Worm (Caenorhabditis elegans) whole organism, L1 larva: Measurements from ENCODE around the gene T03E6.9.

ENCODE experiments used
- C04F5.9 ChIP-seq: sonication (generic microtip); optimal IDR thresholded peaks from 2 replicates; lab custom pipeline; 2016; ENCODE audit warnings: missing genetic modification characterization, missing compliant biosample characterization
- C16A3.4 ChIP-seq: fragments of 150-350 bp; optimal IDR thresholded peaks from 2 replicates; lab custom pipeline; 2014; ENCODE audit warnings: missing biosample characterization, missing genetic modification characterization
- C34B4.2 ChIP-seq: sonication (generic microtip); optimal IDR thresholded peaks from 2 replicates; lab custom pipeline; 2017; ENCODE audit warnings: mild to moderate bottlenecking, missing genetic modification characterization, missing compliant biosample characterization
- F16B12.6 ChIP-seq: fragments of 150-350 bp; optimal IDR thresholded peaks from 2 replicates; lab custom pipeline; 2014; ENCODE audit warnings: missing biosample characterization, missing genetic modification characterization
- aha-1 ChIP-seq: fragments of 150-350 bp; optimal IDR thresholded peaks from 2 replicates; lab custom pipeline; 2014; ENCODE audit warnings: missing biosample characterization, missing genetic modification characterization
- alr-1 ChIP-seq: fragments of 200-800 bp; sonication (Bioruptor generic); optimal IDR thresholded peaks from 2 replicates; lab custom pipeline; 2018; ENCODE audit warnings: borderline replicate concordance, mild to moderate bottlenecking, missing genetic modification characterization, missing compliant biosample characterization
- blmp-1 ChIP-seq: fragments of 150-350 bp; optimal IDR thresholded peaks from 2 replicates; lab custom pipeline; 2014; ENCODE audit warnings: missing biosample characterization, missing genetic modification characterization
- ceh-63 ChIP-seq: fragments of 200-800 bp; sonication (Bioruptor generic); optimal IDR thresholded peaks from 2 replicates; lab custom pipeline; 2018; ENCODE audit warnings: mild to moderate bottlenecking, missing genetic modification characterization, missing compliant biosample characterization
- ceh-82 ChIP-seq, 3 experiments: fragments of 150-350 bp in 1 of 3; sonication (generic microtip) in 2 of 3; optimal IDR thresholded peaks; 2 replicates each; lab custom pipeline; 2014 to 2017; ENCODE audit warnings: missing biosample characterization in 3 of 3, missing genetic modification characterization in 3 of 3
- ceh-88 ChIP-seq: fragments of 200-800 bp; sonication (Bioruptor generic); IDR thresholded peaks from 2 replicates; pipeline ENCODE4 v1.3.6; 2022; ENCODE audit warnings: missing genetic modification characterization, missing compliant biosample characterization
- ceh-90 ChIP-seq: sonication (generic microtip); optimal IDR thresholded peaks from 2 replicates; lab custom pipeline; 2016; ENCODE audit warnings: missing genetic modification characterization, missing compliant biosample characterization
- dpl-1 ChIP-seq, 3 experiments: fragments of 150-350 bp in 2 of 3; sonication (generic microtip) in 1 of 3; optimal IDR thresholded peaks; 2 replicates each; lab custom pipeline; 2014 to 2017; ENCODE audit warnings: missing biosample characterization in 3 of 3, missing genetic modification characterization in 3 of 3, missing genetic modification reagents in 3 of 3
- dsc-1 ChIP-seq: sonication (generic microtip); optimal IDR thresholded peaks from 2 replicates; lab custom pipeline; 2016; ENCODE audit warnings: mild to moderate bottlenecking, missing genetic modification characterization, missing compliant biosample characterization
- efl-1 ChIP-seq, 4 experiments: fragments of 150-350 bp; optimal IDR thresholded peaks in 3 of 4; peaks in 1 of 4; 1 replicate in 1 of 4; 2 replicates in 3 of 4; lab custom pipeline; 2014; ENCODE audit warnings: missing biosample characterization in 2 of 4, missing genetic modification characterization in 2 of 4, missing genetic modification reagents in 2 of 4
- efl-3 ChIP-seq: fragments of 200-800 bp; sonication (Bioruptor generic); optimal IDR thresholded peaks from 2 replicates; lab custom pipeline; 2018; ENCODE audit warnings: mild to moderate bottlenecking, missing genetic modification characterization, missing compliant biosample characterization
- egl-27 ChIP-seq, 2 experiments: fragments of 150-350 bp in 1 of 2; sonication (generic microtip); optimal IDR thresholded peaks; 3 replicates each; lab custom pipeline; 2017 to 2018; ENCODE audit warnings: missing biosample characterization in 2 of 2, missing genetic modification characterization in 2 of 2, missing genetic modification reagents in 2 of 2
- elt-2 ChIP-seq: sonication (generic microtip); optimal IDR thresholded peaks from 2 replicates; lab custom pipeline; 2016; ENCODE audit warnings: missing genetic modification characterization, mild to moderate bottlenecking, inconsistent platforms, missing compliant biosample characterization, missing genetic modification reagents
- elt-3 ChIP-seq, 6 experiments: fragments of 150-350 bp in 1 of 6; sonication (generic microtip); optimal IDR thresholded peaks; 2 replicates each; lab custom pipeline; 2017 to 2018; ENCODE audit warnings: missing biosample characterization in 6 of 6, missing genetic modification characterization in 6 of 6, inconsistent platforms in 1 of 6
- ets-5 ChIP-seq: fragments of 200-800 bp; sonication (Bioruptor generic); IDR thresholded peaks from 2 replicates; pipeline ENCODE4 v1.3.6; 2022; ENCODE audit warnings: missing genetic modification characterization, missing compliant biosample characterization
- fkh-10 ChIP-seq: sonication (generic microtip); optimal IDR thresholded peaks from 2 replicates; lab custom pipeline; 2017; ENCODE audit warnings: missing biosample characterization, missing genetic modification reagents, missing genetic modification characterization
- fos-1 ChIP-seq: fragments of 150-350 bp; optimal IDR thresholded peaks from 2 replicates; lab custom pipeline; 2014; ENCODE audit warnings: missing biosample characterization, missing genetic modification characterization
- grh-1 ChIP-seq: fragments of 200-800 bp; sonication (Bioruptor generic); IDR thresholded peaks from 2 replicates; pipeline ENCODE4 v1.3.6; 2022; ENCODE audit warnings: missing genetic modification reagents, missing genetic modification characterization, missing compliant biosample characterization
- hlh-17 ChIP-seq: fragments of 200-800 bp; sonication (Bioruptor generic); optimal IDR thresholded peaks from 2 replicates; lab custom pipeline; 2018; ENCODE audit warnings: missing genetic modification characterization, mild to moderate bottlenecking, missing compliant biosample characterization, moderate library complexity, borderline replicate concordance
- hlh-4 ChIP-seq: sonication (generic microtip); optimal IDR thresholded peaks from 2 replicates; lab custom pipeline; 2016; ENCODE audit warnings: mild to moderate bottlenecking, missing genetic modification characterization, missing compliant biosample characterization
- isw-1 ChIP-seq: fragments of 200-800 bp; sonication (Bioruptor generic); IDR thresholded peaks from 2 replicates; pipeline ENCODE4 v1.3.6; 2022; ENCODE audit warnings: missing genetic modification characterization, missing compliant biosample characterization
- lin-13 ChIP-seq: fragments of 150-350 bp; optimal IDR thresholded peaks from 2 replicates; lab custom pipeline; 2014; ENCODE audit warnings: missing biosample characterization, missing genetic modification reagents, missing genetic modification characterization
- lin-14 ChIP-seq: fragments of 200-800 bp; sonication (Bioruptor generic); optimal IDR thresholded peaks from 2 replicates; lab custom pipeline; 2018; ENCODE audit warnings: mild to moderate bottlenecking, missing genetic modification characterization, moderate library complexity, missing compliant biosample characterization
- lin-35 ChIP-seq, 2 experiments: fragments of 150-350 bp; optimal IDR thresholded peaks; 2 replicates each; lab custom pipeline; 2014; ENCODE audit warnings: missing biosample characterization in 2 of 2, missing genetic modification characterization in 2 of 2, missing genetic modification reagents in 2 of 2
- lin-39 ChIP-seq: fragments of 150-350 bp; optimal IDR thresholded peaks from 2 replicates; lab custom pipeline; 2014; ENCODE audit warnings: missing biosample characterization, missing genetic modification reagents, missing genetic modification characterization
- lsy-2 ChIP-seq, 2 experiments: fragments of 150-350 bp; optimal IDR thresholded peaks; 2 replicates each; lab custom pipeline; 2014; ENCODE audit warnings: missing biosample characterization in 2 of 2, missing genetic modification characterization in 2 of 2
- mab-9 ChIP-seq: fragments of 200-800 bp; sonication (Bioruptor generic); IDR thresholded peaks from 2 replicates; pipeline ENCODE4 v1.3.6; 2022; ENCODE audit warnings: missing genetic modification reagents, missing genetic modification characterization, missing compliant biosample characterization
- mdl-1 ChIP-seq, 2 experiments: fragments of 150-350 bp; optimal IDR thresholded peaks; 2 replicates each; lab custom pipeline; 2014 to 2017; ENCODE audit warnings: missing biosample characterization in 2 of 2, missing genetic modification characterization in 2 of 2, inconsistent platforms in 1 of 2
- nhr-12 ChIP-seq: sonication (generic microtip); optimal IDR thresholded peaks from 2 replicates; lab custom pipeline; 2017; ENCODE audit warnings: missing biosample characterization, missing genetic modification characterization
- nhr-20 ChIP-seq: sonication (generic microtip); optimal IDR thresholded peaks from 2 replicates; lab custom pipeline; 2016; ENCODE audit warnings: mild to moderate bottlenecking, missing genetic modification characterization, missing compliant biosample characterization
- nhr-28 ChIP-seq: fragments of 150-350 bp; optimal IDR thresholded peaks from 2 replicates; lab custom pipeline; 2014; ENCODE audit warnings: missing biosample characterization, missing genetic modification characterization
- nhr-71 ChIP-seq: sonication (generic microtip); optimal IDR thresholded peaks from 2 replicates; lab custom pipeline; 2016; ENCODE audit warnings: mild to moderate bottlenecking, missing genetic modification characterization, moderate library complexity, missing compliant biosample characterization
- nhr-84 ChIP-seq: sonication (generic microtip); optimal IDR thresholded peaks from 2 replicates; lab custom pipeline; 2017; ENCODE audit warnings: missing biosample characterization, missing genetic modification characterization
- nhr-85 ChIP-seq: sonication (generic microtip); peaks from one replicate; lab custom pipeline; 2016; ENCODE audit warnings: missing genetic modification characterization, inconsistent platforms, missing compliant biosample characterization
- pqm-1 ChIP-seq: sonication (generic microtip); optimal IDR thresholded peaks from 3 replicates; lab custom pipeline; 2017; ENCODE audit warnings: missing biosample characterization, missing genetic modification characterization
- rnt-1 ChIP-seq: sonication (generic microtip); optimal IDR thresholded peaks from 2 replicates; lab custom pipeline; 2016; ENCODE audit warnings: mild to moderate bottlenecking, missing genetic modification characterization, moderate library complexity, missing compliant biosample characterization
- snpc-4 ChIP-seq: fragments of 150-350 bp; optimal IDR thresholded peaks from 2 replicates; lab custom pipeline; 2014; ENCODE audit warnings: missing biosample characterization, missing genetic modification characterization
- snu-23 ChIP-seq: sonication (generic microtip); optimal IDR thresholded peaks from 2 replicates; lab custom pipeline; 2016; ENCODE audit warnings: missing genetic modification characterization, missing compliant biosample characterization
- sox-4 ChIP-seq: sonication (generic microtip); optimal IDR thresholded peaks from 2 replicates; lab custom pipeline; 2016; ENCODE audit warnings: missing genetic modification characterization, missing compliant biosample characterization
- sptf-1 ChIP-seq: fragments of 150-350 bp; optimal IDR thresholded peaks from 2 replicates; lab custom pipeline; 2014; ENCODE audit warnings: missing biosample characterization, missing genetic modification characterization
- sup-37 ChIP-seq: fragments of 200-800 bp; sonication (Bioruptor generic); optimal IDR thresholded peaks from 2 replicates; lab custom pipeline; 2018; ENCODE audit warnings: mild to moderate bottlenecking, missing genetic modification characterization, missing compliant biosample characterization
- swsn-7 ChIP-seq: sonication (generic microtip); optimal IDR thresholded peaks from 2 replicates; lab custom pipeline; 2016; ENCODE audit warnings: missing genetic modification characterization, missing compliant biosample characterization
- tbx-2 ChIP-seq: sonication (generic microtip); optimal IDR thresholded peaks from 2 replicates; lab custom pipeline; 2016; ENCODE audit warnings: missing genetic modification characterization, missing compliant biosample characterization
- tlp-1 ChIP-seq: fragments of 150-350 bp; optimal IDR thresholded peaks from 2 replicates; lab custom pipeline; 2014; ENCODE audit warnings: missing biosample characterization, missing genetic modification characterization
- unc-30 ChIP-seq: sonication (generic microtip); optimal IDR thresholded peaks from 2 replicates; lab custom pipeline; 2017; ENCODE audit warnings: missing biosample characterization, missing genetic modification characterization
- unc-86 ChIP-seq: sonication (generic microtip); optimal IDR thresholded peaks from 2 replicates; lab custom pipeline; 2016; ENCODE audit warnings: missing genetic modification characterization, missing compliant biosample characterization
- vab-15 ChIP-seq: sonication (generic microtip); optimal IDR thresholded peaks from 2 replicates; lab custom pipeline; 2017; ENCODE audit warnings: missing genotype, mild to moderate bottlenecking, missing genetic modification characterization, missing compliant biosample characterization
- xbp-1 ChIP-seq: sonication (generic microtip); optimal IDR thresholded peaks from 2 replicates; lab custom pipeline; 2016; ENCODE audit warnings: missing genetic modification characterization, missing compliant biosample characterization
- zip-4 ChIP-seq: fragments of 200-800 bp; sonication (Bioruptor generic); optimal IDR thresholded peaks from 2 replicates; lab custom pipeline; 2018; ENCODE audit warnings: mild to moderate bottlenecking, missing genetic modification characterization, moderate library complexity, missing compliant biosample characterization
- ztf-4 ChIP-seq: fragments of 150-350 bp; optimal IDR thresholded peaks from 2 replicates; lab custom pipeline; 2014; ENCODE audit warnings: missing biosample characterization, missing genetic modification characterization

T03E6.9 gene

DNA sequence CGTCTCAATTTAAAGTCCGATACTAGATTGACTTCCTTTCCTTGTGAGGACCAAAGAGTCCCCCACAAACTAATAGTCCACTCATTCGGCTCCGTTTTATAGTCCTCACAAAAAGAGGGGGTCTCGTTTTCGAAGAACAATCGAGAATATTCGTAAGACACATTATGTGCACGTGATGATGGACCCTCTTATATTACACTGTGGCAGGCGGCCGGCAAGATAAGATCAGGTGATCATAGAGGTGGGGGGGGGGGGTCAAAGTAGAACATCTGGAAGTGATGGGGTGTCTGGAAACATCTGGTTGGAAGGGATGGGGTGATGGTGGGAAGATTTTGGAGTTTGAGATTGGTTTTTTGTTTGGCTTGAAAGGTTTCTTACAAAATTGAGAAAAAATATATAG lies 2.1 kb downstream of the T03E6.9 start:
- TF ChIP-seq aha-1 (tag; lab: Kevin White, UChicago) (no peak), lin-39 (tag; lab: Kevin White, UChicago) (no peak), sox-4 (tag; lab: Kevin White, UChicago) (no peak), efl-1 (optimal IDR thresholded peaks at IDR 0.05; lab: Kevin White, UChicago) (no peak), efl-1 (GFP tag; optimal IDR thresholded peaks at IDR 0.05 in 1 of 2; lab: Kevin White, UChicago) (no peak), C16A3.4 (tag; lab: Kevin White, UChicago) (no peak), C34B4.2 (tag; lab: Kevin White, UChicago) (no peak), nhr-28 (tag; lab: Kevin White, UChicago) (no peak), alr-1 (tag; lab: Kevin White, UChicago) (no peak), zip-4 (GFP tag; lab: Kevin White, UChicago) (no peak), nhr-85 (tag; lab: Kevin White, UChicago) (no peak), ceh-63 (GFP tag; lab: Kevin White, UChicago) (no peak), ztf-4 (tag; lab: Kevin White, UChicago) (no peak), elt-3 (tag; optimal IDR thresholded peaks at IDR 0.05; lab: Kevin White, UChicago) (no peak), snu-23 (peak; percentile 27), fkh-10 (no peak), efl-3 (GFP tag; lab: Kevin White, UChicago) (no peak), lin-35 (GFP tag; optimal IDR thresholded peaks at IDR 0.05; lab: Kevin White, UChicago) (no peak), snpc-4 (no peak), isw-1 (GFP tag; lab: Robert Waterston, UW) (no peak), sptf-1 (no peak), lin-14 (GFP tag; lab: Kevin White, UChicago) (peak; percentile 43), ceh-82 (tag; optimal IDR thresholded peaks at IDR 0.05; lab: Kevin White, UChicago) (no peak), rnt-1 (peak; percentile 65), tbx-2 (tag; lab: Kevin White, UChicago) (no peak), blmp-1 (tag; lab: Kevin White, UChicago) (no peak), ets-5 (no peak), ceh-88 (GFP tag; lab: Robert Waterston, UW) (no peak), hlh-4 (tag; lab: Kevin White, UChicago) (no peak), dpl-1 (GFP tag; optimal IDR thresholded peaks at IDR 0.05; lab: Kevin White, UChicago) (no peak), unc-30 (no peak), F16B12.6 (tag; lab: Kevin White, UChicago) (no peak), ceh-90 (tag; lab: Kevin White, UChicago) (no peak), egl-27 (tag; optimal IDR thresholded peaks at IDR 0.05; lab: Kevin White, UChicago) (no peak), fos-1 (no peak), nhr-84 (tag; lab: Kevin White, UChicago) (no peak), pqm-1 (tag; lab: Kevin White, UChicago) (no peak), nhr-71 (tag; lab: Kevin White, UChicago) (peak; percentile 47), mdl-1 (tag; optimal IDR thresholded peaks at IDR 0.05; lab: Kevin White, UChicago) (peak in 1 of 2 experiments; percentile 54), lsy-2 (tag; optimal IDR thresholded peaks at IDR 0.05; lab: Kevin White, UChicago) (peak; percentile 8 to 33), C04F5.9 (tag; lab: Kevin White, UChicago) (no peak), lin-13 (no peak), tlp-1 (tag; lab: Kevin White, UChicago) (no peak), mab-9 (GFP tag; lab: Robert Waterston, UW) (no peak), nhr-20 (tag; lab: Kevin White, UChicago) (no peak), xbp-1 (tag; lab: Kevin White, UChicago) (no peak), elt-2 (tag; lab: Kevin White, UChicago) (no peak), vab-15 (no peak), unc-86 (tag; lab: Kevin White, UChicago) (no peak), nhr-12 (tag; lab: Kevin White, UChicago) (no peak), hlh-17 (GFP tag; lab: Kevin White, UChicago) (no peak), dsc-1 (peak; percentile 84), swsn-7 (no peak), sup-37 (GFP tag; lab: Kevin White, UChicago) (no peak), grh-1 (no peak)
